Worm (Caenorhabditis elegans): Measurements from ENCODE around the gene F26D11.12.

F26D11.12 gene

ce11 chrV:7955168-7955567 is at the start of gene F26D11.12:
TSS of gene F26D11.12 (minus strand) at chrV:7955312.
- TF ChIP-seq unc-39 (tag; optimal IDR thresholded peaks at IDR 0.05) = no peak
- TF ChIP-seq ztf-7 (tag; optimal IDR thresholded peaks at IDR 0.05) = no peak
- no peak for TF ChIP-seq hlh-11 (tag; optimal IDR thresholded peaks at IDR 0.05)
- TF ChIP-seq F44E2.7 (GFP tag; IDR thresholded peaks at IDR 0.05) = no peak
- TF ChIP-seq mep-1 (tag; optimal IDR thresholded peaks at IDR 0.05) = no peak
- no peak for TF ChIP-seq lin-29 (GFP tag; IDR thresholded peaks at IDR 0.05)
- TF ChIP-seq vab-7 (GFP tag; IDR thresholded peaks at IDR 0.05) = no peak
- TF ChIP-seq mdl-1 (tag; optimal IDR thresholded peaks at IDR 0.05) = no peak
- 0 out of 2 replicates have a peak, but pooled peaks have one; percentile 17 for TF ChIP-seq php-3 (GFP tag; IDR thresholded peaks at IDR 0.05)
- no peak for TF ChIP-seq unc-130 (GFP tag; optimal IDR thresholded peaks at IDR 0.05)
- no peak for TF ChIP-seq D1046.2 (GFP tag; IDR thresholded peaks at IDR 0.05)
- no peak for TF ChIP-seq nhr-48 (tag; optimal IDR thresholded peaks at IDR 0.05)
- TF ChIP-seq F37D6.2 (tag; optimal IDR thresholded peaks at IDR 0.05) = no peak
- TF ChIP-seq unc-62 (GFP tag; optimal IDR thresholded peaks at IDR 0.05 in 1 of 2) = peak in 1 of 2 experiments; percentile 83
- TF ChIP-seq unc-62 (tag; optimal IDR thresholded peaks at IDR 0.05) = no peak
- TF ChIP-seq dpl-1 (GFP tag; optimal IDR thresholded peaks at IDR 0.05) = peak; percentile 69
- TF ChIP-seq madf-5 (GFP tag; IDR thresholded peaks at IDR 0.05) = no peak
- no peak for TF ChIP-seq daf-19 (GFP tag; conservative IDR thresholded peaks at IDR 0.05)
- peak; percentile 15 for TF ChIP-seq T20F7.1 (GFP tag; optimal IDR thresholded peaks at IDR 0.05)
- no peak for TF ChIP-seq pha-4 (GFP tag; IDR thresholded peaks at IDR 0.05)
- no peak for TF ChIP-seq pha-4 (tag; optimal IDR thresholded peaks at IDR 0.05)
- peak; percentile 50 for TF ChIP-seq pqm-1 (tag; optimal IDR thresholded peaks at IDR 0.05)
- TF ChIP-seq nhr-11 (tag; optimal IDR thresholded peaks at IDR 0.05) = no peak
- no peak for TF ChIP-seq gei-8 (GFP tag; optimal IDR thresholded peaks at IDR 0.05)
- TF ChIP-seq mxl-3 (GFP tag; optimal IDR thresholded peaks at IDR 0.05) = no peak
- no peak for TF ChIP-seq ceh-28 (tag; optimal IDR thresholded peaks at IDR 0.05)
- no peak for TF ChIP-seq Y105C5A.15 (GFP tag; IDR thresholded peaks at IDR 0.05)
- peak; percentile 10 for TF ChIP-seq nhr-28 (tag; optimal IDR thresholded peaks at IDR 0.05)
- no peak for TF ChIP-seq daf-16 (GFP tag; optimal IDR thresholded peaks at IDR 0.05)
- TF ChIP-seq daf-16 (tag; optimal IDR thresholded peaks at IDR 0.05) = peak; percentile 67
- TF ChIP-seq lir-3 (tag; optimal IDR thresholded peaks at IDR 0.05) = no peak
- TF ChIP-seq dve-1 (tag; optimal IDR thresholded peaks at IDR 0.05; ENCODE audit: insufficient read depth) = peak; percentile 38
- TF ChIP-seq zip-2 (tag; optimal IDR thresholded peaks at IDR 0.05) = no peak
- no peak for TF ChIP-seq hmg-1.1 (GFP tag; IDR thresholded peaks at IDR 0.05)

- 0 out of 2 replicates have a peak, but pooled peaks have one; percentile 28 for TF ChIP-seq tra-1 (GFP tag; IDR thresholded peaks at IDR 0.05)
- TF ChIP-seq ceh-32 (tag; optimal IDR thresholded peaks at IDR 0.05; ENCODE audit: poor library complexity) = no peak
- TF ChIP-seq nhr-11 (tag; optimal IDR thresholded peaks at IDR 0.05) = peak; percentile 58
- no peak for TF ChIP-seq Y5F2A.4 (GFP tag; optimal IDR thresholded peaks at IDR 0.05)
- TF ChIP-seq nhr-77 (tag; optimal IDR thresholded peaks at IDR 0.05) = peak; percentile 76
- no peak for TF ChIP-seq fos-1 (tag; optimal IDR thresholded peaks at IDR 0.05)
- TF ChIP-seq spr-1 (tag; optimal IDR thresholded peaks at IDR 0.05) = no peak
- TF ChIP-seq Y105C5A.15 (GFP tag; IDR thresholded peaks at IDR 0.05) = no peak
- TF ChIP-seq set-16 (GFP tag; IDR thresholded peaks at IDR 0.05) = no peak
- no peak for TF ChIP-seq snpc-4 (tag; optimal IDR thresholded peaks at IDR 0.05)
- no peak for TF ChIP-seq lim-7 (GFP tag; IDR thresholded peaks at IDR 0.05)
- no peak for TF ChIP-seq ces-1 (GFP tag; optimal IDR thresholded peaks at IDR 0.05)
- TF ChIP-seq F37D6.2 (tag; optimal IDR thresholded peaks at IDR 0.05) = peak; percentile 34
- no peak for TF ChIP-seq R02D3.7 (tag; optimal IDR thresholded peaks at IDR 0.05)
- TF ChIP-seq unc-62 (GFP tag; optimal IDR thresholded peaks at IDR 0.05 in 1 of 2) = peak in 1 of 2 experiments; percentile 99
- TF ChIP-seq unc-62 (tag; optimal IDR thresholded peaks at IDR 0.05) = peak; percentile 37
- no peak for TF ChIP-seq F26F4.8 (GFP tag; conservative IDR thresholded peaks at IDR 0.05)
- TF ChIP-seq nhr-10 (tag; optimal IDR thresholded peaks at IDR 0.05) = no peak
- peak; percentile 94 for TF ChIP-seq dmd-6 (GFP tag; IDR thresholded peaks at IDR 0.05)
- no peak for TF ChIP-seq ceh-20 (GFP tag; IDR thresholded peaks at IDR 0.05)
- TF ChIP-seq sdz-12 (GFP tag; optimal IDR thresholded peaks at IDR 0.05) = no peak
- TF ChIP-seq hif-1 (tag; optimal IDR thresholded peaks at IDR 0.05) = peak in 1 of 2 experiments; percentile 78
- TF ChIP-seq unc-130 (GFP tag; optimal IDR thresholded peaks at IDR 0.05) = no peak
- TF ChIP-seq aly-2 (tag; optimal IDR thresholded peaks at IDR 0.05) = no peak
Measured at ce11 chrV:8000929-8001513, 45.9 kb upstream of the F26D11.12 start, which contains the start of gene Y97E10AR.1. TSS of gene Y97E10AR.1 (plus strand) at chrV:8001463.

Measured in whole organism, L4 larva.